Worm (Caenorhabditis elegans) whole organism, young adult: Measurements from ENCODE around the gene F46C5.7.
A peak's percentile ranks its signal among the peaks of the same experiment; 100 is the strongest.

Experiments
- F57A8.1 ChIP-seq: fragments of 200-800 bp; sonication (Bioruptor generic); optimal IDR thresholded peaks from 2 replicates; lab custom pipeline; 2018; ENCODE audit warnings: mild to moderate bottlenecking, missing genetic modification characterization, moderate library complexity, missing compliant biosample characterization
- Y53G8AR.9 ChIP-seq: fragments of 200-800 bp; sonication (Bioruptor generic); conservative IDR thresholded peaks from 2 replicates; pipeline ENCODE4 v1.3.6; 2022; ENCODE audit warnings: missing genetic modification reagents, missing genetic modification characterization, missing compliant biosample characterization
- ama-1 ChIP-seq, 3 experiments: fragments of 150-350 bp in 1 of 3; sonication (generic microtip) in 2 of 3; optimal IDR thresholded peaks; 2 replicates each; lab custom pipeline; 2014 to 2018; ENCODE audit warnings: missing biosample characterization in 2 of 3, missing genetic modification characterization in 2 of 3, missing genetic modification reagents in 2 of 3
- ceh-91 ChIP-seq: fragments of 200-800 bp; sonication (Bioruptor generic); IDR thresholded peaks from 2 replicates; pipeline ENCODE4 v1.3.6; 2022; ENCODE audit warnings: missing genetic modification reagents, missing genetic modification characterization, missing compliant biosample characterization
- egrh-3 ChIP-seq: fragments of 200-800 bp; sonication (Bioruptor generic); IDR thresholded peaks from 2 replicates; pipeline ENCODE4 v1.3.6; 2022; ENCODE audit warnings: missing genetic modification reagents, missing genetic modification characterization, missing compliant biosample characterization
- nfya-1 ChIP-seq: sonication (generic microtip); optimal IDR thresholded peaks from 2 replicates; lab custom pipeline; 2017; ENCODE audit warnings: antibody characterized with exemption, missing compliant biosample characterization, missing genetic modification characterization, borderline replicate concordance; ENCODE audit not compliant: insufficient read depth
- pha-4 ChIP-seq: fragments of 150-350 bp; sonication (generic microtip); optimal IDR thresholded peaks from 2 replicates; lab custom pipeline; 2014; ENCODE audit warnings: missing biosample characterization, missing genetic modification reagents, missing genetic modification characterization

ce11 chrII:8796391-8796790 is 42.7 kb upstream of the F46C5.7 start:
- TF ChIP-seq ceh-91 (GFP tag; lab: Robert Waterston, UW) (no peak), pha-4 (tag; lab: Kevin White, UChicago) (no peak), Y53G8AR.9 (GFP tag; lab: Robert Waterston, UW) (no peak), egrh-3 (GFP tag; lab: Robert Waterston, UW) (peak; percentile 41; the same call in 1 of the 2 replicates), F57A8.1 (GFP tag; lab: Kevin White, UChicago) (no peak), ama-1 (optimal IDR thresholded peaks at IDR 0.05; lab: Kevin White, UChicago) (no peak), ama-1 (GFP tag; optimal IDR thresholded peaks at IDR 0.05; lab: Kevin White, UChicago) (no peak), nfya-1 (tag; lab: Kevin White, UChicago) (no peak)
